Worm (Caenorhabditis elegans) whole organism, young adult: ENCODE data around the gene ZK177.12.

Source experiments
- B0336.3 ChIP-seq: fragments of 200-800 bp; sonication (Bioruptor generic); IDR thresholded peaks from 2 replicates; pipeline ENCODE4 v1.3.6; 2022; ENCODE audit warnings: missing genetic modification characterization, missing compliant biosample characterization
- C06A6.2 ChIP-seq: fragments of 200-800 bp; sonication (Bioruptor generic); conservative IDR thresholded peaks from 2 replicates; pipeline ENCODE4 v1.3.6; 2022; ENCODE audit warnings: missing genetic modification characterization, missing compliant biosample characterization
- Y56A3A.18 ChIP-seq: fragments of 200-800 bp; sonication (Bioruptor generic); IDR thresholded peaks from 2 replicates; pipeline ENCODE4 v1.3.6; 2022; ENCODE audit warnings: missing genetic modification reagents, missing genetic modification characterization, missing compliant biosample characterization
- lin-54 ChIP-seq: fragments of 200-800 bp; sonication (Bioruptor generic); optimal IDR thresholded peaks from 2 replicates; lab custom pipeline; 2018; ENCODE audit warnings: mild to moderate bottlenecking, missing genetic modification characterization, missing compliant biosample characterization
- snpc-4 ChIP-seq, 5 experiments: fragments of 150-350 bp in 1 of 5; sonication (generic microtip) in 4 of 5; optimal IDR thresholded peaks; 2 replicates each; lab custom pipeline; 2014 to 2018; ENCODE audit warnings: missing genetic modification characterization in 5 of 5, missing biosample characterization in 3 of 5, antibody characterized with exemption in 2 of 5, mild to moderate bottlenecking in 2 of 5, missing compliant biosample characterization in 2 of 5, missing genotype in 2 of 5, moderate library complexity in 2 of 5, missing genetic modification reagents in 1 of 5
- tlf-1 ChIP-seq: fragments of 200-800 bp; sonication (Bioruptor generic); optimal IDR thresholded peaks from 2 replicates; lab custom pipeline; 2018; ENCODE audit warnings: mild to moderate bottlenecking, missing genetic modification characterization, missing compliant biosample characterization

ce11 chrII:5505820-5506287, 15.7 kb upstream of the ZK177.12 start, which contains the start of gene npp-24:
- TF ChIP-seq C06A6.2 (no peak), tlf-1 (no peak), lin-54 (GFP tag; lab: Kevin White, UChicago) (no peak), snpc-4 (GFP tag; optimal IDR thresholded peaks at IDR 0.05; lab: Kevin White, UChicago) (no peak), snpc-4 (tag; optimal IDR thresholded peaks at IDR 0.05; lab: Kevin White, UChicago) (no peak), B0336.3 (GFP tag; lab: Robert Waterston, UW) (no peak), Y56A3A.18 (GFP tag; lab: Robert Waterston, UW) (no peak)
